Fruit fly (Drosophila melanogaster): ENCODE data around the gene Ggt-1.

Ggt-1 gene

DNA sequence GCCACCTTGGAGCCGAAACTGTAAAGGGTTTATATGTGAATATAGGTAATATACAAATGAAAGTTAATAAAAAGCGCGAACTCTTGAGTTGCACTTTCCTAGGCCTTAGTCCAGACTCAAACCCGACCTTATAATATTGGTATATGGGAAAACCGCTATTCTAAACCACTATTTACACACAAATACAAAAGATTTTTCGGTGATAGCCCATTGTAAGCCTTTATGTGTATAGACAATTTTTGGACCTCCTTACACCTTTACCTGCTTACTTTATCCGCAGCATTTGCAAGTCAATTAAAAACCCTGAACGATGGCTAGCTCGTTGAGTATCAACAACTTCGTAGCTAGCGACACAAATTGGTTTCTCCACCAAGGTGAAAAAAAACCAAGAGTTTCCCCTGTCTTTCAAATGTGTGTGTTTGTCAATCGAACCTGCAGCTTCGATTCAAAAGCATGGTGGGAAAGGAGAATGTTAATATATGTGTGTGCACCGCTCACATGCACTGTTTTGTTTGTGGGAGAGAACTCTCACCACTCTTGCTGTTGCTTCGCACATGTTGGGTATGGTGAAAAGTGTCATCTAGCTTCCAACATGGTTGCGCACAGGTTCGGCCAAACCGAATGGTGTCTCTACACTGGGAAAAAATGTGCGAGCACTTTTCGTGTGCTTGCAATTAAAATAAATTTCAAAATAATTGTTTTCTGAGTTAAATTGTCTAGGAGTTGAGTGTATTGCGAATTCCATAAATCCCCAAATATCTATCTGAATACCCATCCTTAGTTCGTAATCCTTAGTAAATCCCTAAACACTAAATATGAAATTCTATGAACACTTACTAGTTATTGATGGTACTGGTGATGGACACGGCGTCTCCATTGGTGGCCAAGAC is 5.4 kb downstream of the Ggt-1 start (continued):
- peak; percentile 80 for TF ChIP-seq topi (GFP tag; optimal IDR thresholded peaks at IDR 0.05)
- TF ChIP-seq dac (GFP tag; optimal IDR thresholded peaks at IDR 0.05) = peak; percentile 66
- peak; percentile 91 for TF ChIP-seq CG6163 (GFP tag; IDR thresholded peaks at IDR 0.05)
- TF ChIP-seq fd59A (GFP tag; optimal IDR thresholded peaks at IDR 0.05) = peak; percentile 41
- peak; percentile 27 for TF ChIP-seq Lpt (GFP tag; optimal IDR thresholded peaks at IDR 0.05)
- peak in 1 of 2 experiments; percentile 1 for TF ChIP-seq ss (GFP tag; optimal IDR thresholded peaks at IDR 0.05)
- peak; percentile 42 for TF ChIP-seq Ets21C (GFP tag; optimal IDR thresholded peaks at IDR 0.05)
- peak; percentile 52 for TF ChIP-seq CG11902 (GFP tag; optimal IDR thresholded peaks at IDR 0.05)
- peak; percentile 54 for TF ChIP-seq vri (GFP tag; optimal IDR thresholded peaks at IDR 0.05)
- TF ChIP-seq CG9139 (GFP tag; optimal IDR thresholded peaks at IDR 0.05) = no peak
- peak; percentile 42 for TF ChIP-seq CG3032 (tag; optimal IDR thresholded peaks at IDR 0.05)
- peak; percentile 74 for TF ChIP-seq pdm3 (GFP tag; optimal IDR thresholded peaks at IDR 0.05)
- peak; percentile 56; the same call in 1 of the 2 replicates for TF ChIP-seq CG11294 (GFP tag; IDR thresholded peaks at IDR 0.05)
- TF ChIP-seq CG3919 (GFP tag; optimal IDR thresholded peaks at IDR 0.05) = peak; percentile 82
- TF ChIP-seq CG1621 (tag; optimal IDR thresholded peaks at IDR 0.05) = peak; percentile 56
- TF ChIP-seq CG4318 (GFP tag; optimal IDR thresholded peaks at IDR 0.05) = no peak
- peak; percentile 71 for TF ChIP-seq lz (GFP tag; optimal IDR thresholded peaks at IDR 0.05)
- TF ChIP-seq Eip78C (GFP tag) = peak; percentile 95
- TF ChIP-seq CG6792 (GFP tag; optimal IDR thresholded peaks at IDR 0.05) = peak; percentile 61
- TF ChIP-seq CG10669 (GFP tag; optimal IDR thresholded peaks at IDR 0.05) = peak; percentile 73
- peak; percentile 55 for TF ChIP-seq CG31627 (GFP tag; optimal IDR thresholded peaks at IDR 0.05)
- TF ChIP-seq Ets96B (tag; optimal IDR thresholded peaks at IDR 0.05) = peak; percentile 57
- TF ChIP-seq OdsH (GFP tag; optimal IDR thresholded peaks at IDR 0.05) = peak; percentile 71
- peak; percentile 61 for TF ChIP-seq CG8632 (GFP tag; optimal IDR thresholded peaks at IDR 0.05)
- TF ChIP-seq Smox (GFP tag; optimal IDR thresholded peaks at IDR 0.05) = peak; percentile 67
- TF ChIP-seq salr (GFP tag; optimal IDR thresholded peaks at IDR 0.05) = peak; percentile 3 to 60
- TF ChIP-seq fd85E (GFP tag; optimal IDR thresholded peaks at IDR 0.05) = peak; percentile 24
- peak; percentile 83 for TF ChIP-seq Met (GFP tag; optimal IDR thresholded peaks at IDR 0.05)
- peak; percentile 70 for TF ChIP-seq Eip75B (GFP tag; optimal IDR thresholded peaks at IDR 0.05)
- peak; percentile 11 for TF ChIP-seq Eip93F (GFP tag; optimal IDR thresholded peaks at IDR 0.05)
- TF ChIP-seq fkh (GFP tag; optimal IDR thresholded peaks at IDR 0.05) = peak; percentile 31
- peak; percentile 72 for TF ChIP-seq CG10631 (GFP tag; optimal IDR thresholded peaks at IDR 0.05)
- peak; percentile 69 for TF ChIP-seq cyc (GFP tag; optimal IDR thresholded peaks at IDR 0.05)

DNA sequence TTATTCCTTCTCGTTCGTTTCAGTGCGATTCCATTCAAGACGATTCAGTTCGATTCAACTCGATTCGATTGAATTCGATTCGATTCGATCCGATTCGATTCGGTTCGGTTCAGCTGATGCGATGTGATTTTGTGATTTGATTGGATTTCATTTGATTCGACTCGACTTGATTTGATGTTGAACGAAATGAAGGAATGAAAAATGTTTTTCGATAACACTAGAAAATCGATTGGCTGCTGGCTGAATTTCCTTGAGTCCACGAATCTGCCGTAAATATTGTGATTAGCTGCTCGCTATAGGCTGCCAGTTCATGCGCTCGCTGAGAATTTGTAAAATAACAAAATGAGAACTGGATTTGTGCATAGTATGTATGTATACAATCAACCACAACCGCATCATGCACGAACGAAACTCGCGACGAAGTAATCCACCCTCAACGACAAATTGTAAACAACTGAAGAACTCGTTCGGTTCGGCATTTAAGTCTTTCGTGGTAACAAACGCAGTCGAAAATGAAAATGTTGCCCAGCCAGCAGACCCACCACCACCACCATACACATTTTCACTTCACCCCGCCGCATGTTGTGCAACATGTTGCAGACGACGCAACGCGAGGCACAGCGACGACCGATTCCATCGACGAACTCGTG is 7.2 kb downstream of the Ggt-1 start, which contains the start of gene Wnt5:
Wnt5 (minus strand) TSS at position 458 of the 650 bp plus-strand sequence.
- TF ChIP-seq Blimp-1 (GFP tag; optimal IDR thresholded peaks at IDR 0.05) = no peak
- no peak for TF ChIP-seq Eip93F (GFP tag; optimal IDR thresholded peaks at IDR 0.05)
- no peak for TF ChIP-seq Hr4 (GFP tag; optimal IDR thresholded peaks at IDR 0.05)
- no peak for TF ChIP-seq esn (GFP tag; optimal IDR thresholded peaks at IDR 0.05)
- peak; percentile 43; the same call in 1 of the 3 replicates for TF ChIP-seq CG8119 (GFP tag; IDR thresholded peaks at IDR 0.05)
- TF ChIP-seq CG6163 (GFP tag; IDR thresholded peaks at IDR 0.05) = no peak; the same call in 2 of the 3 replicates
- peak; percentile 23 for TF ChIP-seq Lpt (GFP tag; optimal IDR thresholded peaks at IDR 0.05)
- TF ChIP-seq ss (GFP tag; optimal IDR thresholded peaks at IDR 0.05) = peak in 1 of 2 experiments; percentile 51
- peak; percentile 42 for TF ChIP-seq dsx (GFP tag; optimal IDR thresholded peaks at IDR 0.05; ENCODE audit: poor library complexity, severe bottlenecking)
- peak; percentile 11 for TF ChIP-seq CG6854 (GFP tag; optimal IDR thresholded peaks at IDR 0.05)
- no peak for TF ChIP-seq Met (GFP tag; optimal IDR thresholded peaks at IDR 0.05)
- no peak for TF ChIP-seq CG8319 (GFP tag; optimal IDR thresholded peaks at IDR 0.05)
- peak; percentile 57 for TF ChIP-seq Eip78C (GFP tag)
- no peak for TF ChIP-seq dac (GFP tag; optimal IDR thresholded peaks at IDR 0.05)
